Worm (Caenorhabditis elegans): Measurements from ENCODE around the gene T03F6.3.

ce11 chrIII:13435570-13435969 is 46.4 kb downstream of the T03F6.3 start, which contains the start of gene F45G2.8:
- TF ChIP-seq unc-39 (tag; optimal IDR thresholded peaks at IDR 0.05) (no peak), tbx-2 (tag; optimal IDR thresholded peaks at IDR 0.05) (no peak), ceh-82 (tag; optimal IDR thresholded peaks at IDR 0.05) (no peak), nhr-11 (tag; optimal IDR thresholded peaks at IDR 0.05) (no peak), elt-3 (tag; optimal IDR thresholded peaks at IDR 0.05) (no peak), nhr-43 (tag; optimal IDR thresholded peaks at IDR 0.05; ENCODE audit: poor library complexity, severe bottlenecking) (no peak), mdl-1 (tag; optimal IDR thresholded peaks at IDR 0.05) (no peak)
